Worm (Caenorhabditis elegans): ENCODE data around the gene ZK328.6.

ce11 chrIII:5992043-5992442, 38.3 kb downstream of the ZK328.6 start:
- TF ChIP-seq alr-1 (tag; optimal IDR thresholded peaks at IDR 0.05; ENCODE audit: borderline replicate concordance) (no peak), nhr-76 (tag; optimal IDR thresholded peaks at IDR 0.05) (no peak), hpl-2 (GFP tag; optimal IDR thresholded peaks at IDR 0.05) (no peak), xbp-1 (tag; optimal IDR thresholded peaks at IDR 0.05) (no peak), unc-130 (tag; optimal IDR thresholded peaks at IDR 0.05) (no peak), pag-3 (tag; optimal IDR thresholded peaks at IDR 0.05; ENCODE audit: borderline replicate concordance, insufficient read depth) (no peak), lin-13 (GFP tag; optimal IDR thresholded peaks at IDR 0.05) (no peak), ztf-4 (tag; optimal IDR thresholded peaks at IDR 0.05) (no peak), skn-1 (tag; optimal IDR thresholded peaks at IDR 0.05) (no peak), mdl-1 (tag; optimal IDR thresholded peaks at IDR 0.05) (no peak), jun-1 (tag; optimal IDR thresholded peaks at IDR 0.05) (no peak), nhr-12 (tag; optimal IDR thresholded peaks at IDR 0.05) (no peak), blmp-1 (tag; optimal IDR thresholded peaks at IDR 0.05) (no peak), sptf-1 (tag; optimal IDR thresholded peaks at IDR 0.05) (no peak)

All from whole organism, L1 larva.